Worm (Caenorhabditis elegans): ENCODE measurements around the gene mig-5.

The mig-5 gene

ce11 chrII:8185016-8185493 is at the start of gene mig-5, which contains the start of gene cct-1 (continued):
- TF ChIP-seq sdc-2 (tag; optimal IDR thresholded peaks at IDR 0.05) (no peak), F13H6.1 (tag; optimal IDR thresholded peaks at IDR 0.05) (peak; percentile 5), ets-4 (tag; optimal IDR thresholded peaks at IDR 0.05) (peak; percentile 12), T23F11.4 (GFP tag; optimal IDR thresholded peaks at IDR 0.05) (no peak), hlh-30 (tag; optimal IDR thresholded peaks at IDR 0.05; ENCODE audit: insufficient read depth) (peak; percentile 2), fax-1 (tag; optimal IDR thresholded peaks at IDR 0.05) (peak; percentile 31), unc-42 (tag; optimal IDR thresholded peaks at IDR 0.05) (peak; percentile 84)

- no peak for TF ChIP-seq unc-86 (tag; optimal IDR thresholded peaks at IDR 0.05)
- no peak for TF ChIP-seq T23F11.4 (GFP tag; optimal IDR thresholded peaks at IDR 0.05)
- no peak for TF ChIP-seq ceh-22 (tag; optimal IDR thresholded peaks at IDR 0.05)
- no peak for TF ChIP-seq pros-1 (tag; optimal IDR thresholded peaks at IDR 0.05)
- no peak for TF ChIP-seq pha-4 (tag; optimal IDR thresholded peaks at IDR 0.05)
- no peak for TF ChIP-seq ceh-31 (tag; optimal IDR thresholded peaks at IDR 0.05)
- no peak for TF ChIP-seq fkh-6 (tag; optimal IDR thresholded peaks at IDR 0.05)
- TF ChIP-seq ets-4 (tag; optimal IDR thresholded peaks at IDR 0.05) = no peak
- no peak for TF ChIP-seq tbx-7 (tag; optimal IDR thresholded peaks at IDR 0.05)
- no peak for TF ChIP-seq ceh-24 (tag; optimal IDR thresholded peaks at IDR 0.05)
- TF ChIP-seq Y22D7AL.16 (tag; optimal IDR thresholded peaks at IDR 0.05) = no peak
- TF ChIP-seq ama-1 (optimal IDR thresholded peaks at IDR 0.05) = no peak
- no peak for TF ChIP-seq ceh-14 (tag; optimal IDR thresholded peaks at IDR 0.05)
- TF ChIP-seq ceh-19 (GFP tag; optimal IDR thresholded peaks at IDR 0.05) = no peak
- no peak for TF ChIP-seq ceh-18 (tag; optimal IDR thresholded peaks at IDR 0.05)
- no peak for TF ChIP-seq sox-4 (tag; optimal IDR thresholded peaks at IDR 0.05)
- TF ChIP-seq hlh-8 (tag; optimal IDR thresholded peaks at IDR 0.05) = no peak
- TF ChIP-seq ceh-45 (GFP tag; IDR thresholded peaks at IDR 0.05) = no peak
Observed at ce11 chrII:8232489-8232888, 47.7 kb upstream of the mig-5 start, which contains the start of gene M110.7. Gene M110.7, plus strand, starts transcription at chrII:8232789.

- TF ChIP-seq unc-86 (tag; optimal IDR thresholded peaks at IDR 0.05) (no peak), odd-2 (tag; optimal IDR thresholded peaks at IDR 0.05) (no peak), ceh-19 (GFP tag; optimal IDR thresholded peaks at IDR 0.05) (no peak), gmeb-2 (tag; optimal IDR thresholded peaks at IDR 0.05) (no peak), pax-1 (tag; optimal IDR thresholded peaks at IDR 0.05) (no peak)
Observed at ce11 chrII:8230976-8231375, 46.2 kb upstream of the mig-5 start, which contains the start of gene M110.9. Gene M110.9, plus strand, starts transcription at chrII:8231276.

- TF ChIP-seq elt-2 (tag; optimal IDR thresholded peaks at IDR 0.05) = peak; percentile 83
- no peak for TF ChIP-seq ets-4 (tag; optimal IDR thresholded peaks at IDR 0.05)
Observed at ce11 chrII:8226475-8226874, 41.7 kb upstream of the mig-5 start.

- TF ChIP-seq dve-1 (tag; optimal IDR thresholded peaks at IDR 0.05) = no peak
- TF ChIP-seq F13H6.1 (tag; optimal IDR thresholded peaks at IDR 0.05) = no peak
- no peak for TF ChIP-seq ttx-3 (tag; optimal IDR thresholded peaks at IDR 0.05)
- no peak for TF ChIP-seq odd-2 (tag; optimal IDR thresholded peaks at IDR 0.05)
- TF ChIP-seq C08G9.2 (tag; optimal IDR thresholded peaks at IDR 0.05) = no peak
- TF ChIP-seq dmd-4 (tag; optimal IDR thresholded peaks at IDR 0.05; ENCODE audit: borderline replicate concordance) = no peak
- no peak for TF ChIP-seq zip-5 (tag; optimal IDR thresholded peaks at IDR 0.05)
- TF ChIP-seq K02D7.2 (tag; optimal IDR thresholded peaks at IDR 0.05) = no peak
- TF ChIP-seq unc-42 (tag; optimal IDR thresholded peaks at IDR 0.05) = no peak
- no peak for TF ChIP-seq ahr-1 (tag; optimal IDR thresholded peaks at IDR 0.05)
- no peak for TF ChIP-seq lim-6 (tag; optimal IDR thresholded peaks at IDR 0.05)
- TF ChIP-seq hlh-15 (tag; optimal IDR thresholded peaks at IDR 0.05) = no peak
- no peak for TF ChIP-seq madf-2 (tag; optimal IDR thresholded peaks at IDR 0.05)
- no peak for TF ChIP-seq pha-4 (tag; optimal IDR thresholded peaks at IDR 0.05)
- TF ChIP-seq rnt-1 (tag; optimal IDR thresholded peaks at IDR 0.05) = no peak
- TF ChIP-seq hlh-6 (tag; optimal IDR thresholded peaks at IDR 0.05) = no peak
Observed at ce11 chrII:8225914-8226313, 41.1 kb upstream of the mig-5 start.
